Fruit fly (Drosophila melanogaster) whole organism, adult: ENCODE results near the gene Mtl.

Experiments
- CG12768 ChIP-seq: fragments of 200-800 bp; sonication (Bioruptor generic); optimal IDR thresholded peaks from 2 replicates; lab custom pipeline; 2017; ENCODE audit warnings: missing biosample characterization, missing genetic modification characterization, mild to moderate bottlenecking, moderate library complexity, missing genetic modification reagents
- CG14711 ChIP-seq: fragments of 200-800 bp; sonication (Bioruptor generic); optimal IDR thresholded peaks from 2 replicates; lab custom pipeline; 2018; ENCODE audit warnings: missing biosample characterization, mild to moderate bottlenecking, missing genetic modification characterization, moderate library complexity
- CG33017 ChIP-seq: fragments of 200-800 bp; sonication (Bioruptor generic); optimal IDR thresholded peaks from 2 replicates; lab custom pipeline; 2018; ENCODE audit warnings: missing biosample characterization, mild to moderate bottlenecking, missing genetic modification characterization, moderate library complexity
- CG7045 ChIP-seq: fragments of 200-800 bp; sonication (Bioruptor generic); optimal IDR thresholded peaks from 2 replicates; lab custom pipeline; 2017; ENCODE audit warnings: missing biosample characterization, mild to moderate bottlenecking, missing genetic modification characterization
- CG7101 ChIP-seq: fragments of 200-800 bp; sonication (Bioruptor generic); optimal IDR thresholded peaks from 2 replicates; lab custom pipeline; 2018; ENCODE audit warnings: missing biosample characterization, mild to moderate bottlenecking, missing genetic modification characterization, moderate library complexity
- Clk ChIP-seq: fragments of 200-800 bp; sonication (Bioruptor generic); optimal IDR thresholded peaks from 2 replicates; lab custom pipeline; 2017; ENCODE audit warnings: missing biosample characterization, missing genetic modification characterization
- Hr96 ChIP-seq: fragments of 200-800 bp; sonication (Bioruptor generic); optimal IDR thresholded peaks from 2 replicates; lab custom pipeline; 2016; ENCODE audit warnings: missing biosample characterization, missing genetic modification characterization
- bab1 ChIP-seq: fragments of 200-800 bp; sonication (Bioruptor generic); optimal IDR thresholded peaks from 3 replicates; lab custom pipeline; 2019; ENCODE audit warnings: missing biosample characterization, mild to moderate bottlenecking, missing genetic modification characterization, moderate library complexity
- cic ChIP-seq: fragments of 200-800 bp; sonication (Bioruptor generic); optimal IDR thresholded peaks from 2 replicates; lab custom pipeline; 2017; ENCODE audit warnings: missing biosample characterization, mild to moderate bottlenecking, missing genetic modification characterization, moderate library complexity
- cnc ChIP-seq, 2 experiments: fragments of >200 bp; optimal IDR thresholded peaks; 2 replicates each; lab custom pipeline; 2017
- ovo ChIP-seq: fragments of 200-800 bp; sonication (Bioruptor generic); optimal IDR thresholded peaks from 2 replicates; lab custom pipeline; 2016; ENCODE audit warnings: missing biosample characterization, missing genetic modification characterization
- pad ChIP-seq: fragments of 200-800 bp; sonication (Bioruptor generic); optimal IDR thresholded peaks from 3 replicates; lab custom pipeline; 2017; ENCODE audit warnings: missing biosample characterization, missing genetic modification characterization, mild to moderate bottlenecking, moderate library complexity, missing genetic modification reagents
- tj ChIP-seq: fragments of 200-800 bp; sonication (Bioruptor generic); optimal IDR thresholded peaks from 3 replicates; lab custom pipeline; 2017; ENCODE audit warnings: missing biosample characterization, mild to moderate bottlenecking, missing genetic modification characterization, moderate library complexity

- TF ChIP-seq CG7045 (GFP tag; lab: Kevin White, UChicago) (no peak), cnc (optimal IDR thresholded peaks at IDR 0.05; lab: Kevin White, UChicago) (no peak), ovo (GFP tag; lab: Kevin White, UChicago) (no peak), tj (GFP tag; lab: Kevin White, UChicago) (no peak), cic (no peak), pad (no peak), bab1 (GFP tag; lab: Kevin White, UChicago) (no peak), CG12768 (GFP tag; lab: Kevin White, UChicago) (no peak), CG7101 (no peak), Hr96 (GFP tag; lab: Kevin White, UChicago) (no peak), Clk (GFP tag; lab: Kevin White, UChicago) (no peak), CG14711 (no peak), CG33017 (no peak)
Measured at dm6 chr3R:27621861-27622260, 14.4 kb upstream of the Mtl start.
